Fruit fly (Drosophila melanogaster) whole organism, wandering third instar larva: ENCODE measurements around the gene CG4467.
A peak's percentile ranks its signal among the peaks of the same experiment; 100 is the strongest.

Experiments
- Abd-B ChIP-seq: fragments of >200 bp; optimal IDR thresholded peaks from 2 replicates; lab custom pipeline; 2017; ENCODE audit warnings: missing biosample characterization, missing genetic modification characterization
- CG32264 ChIP-seq: fragments of 200-800 bp; sonication (Bioruptor generic); optimal IDR thresholded peaks from 2 replicates; lab custom pipeline; 2016; ENCODE audit warnings: missing biosample characterization, missing genetic modification characterization
- CG9705 ChIP-seq: fragments of 200-800 bp; sonication (Bioruptor generic); optimal IDR thresholded peaks from 2 replicates; lab custom pipeline; 2018; ENCODE audit warnings: missing biosample characterization, mild to moderate bottlenecking, missing genetic modification characterization
- CrebA ChIP-seq: fragments of 200-800 bp; sonication (Bioruptor generic); optimal IDR thresholded peaks from 2 replicates; lab custom pipeline; 2016; ENCODE audit warnings: missing biosample characterization, mild to moderate bottlenecking, missing genetic modification characterization, borderline replicate concordance
- Dfd ChIP-seq: fragments of >200 bp; optimal IDR thresholded peaks from 2 replicates; lab custom pipeline; 2017; ENCODE audit warnings: missing biosample characterization, missing genetic modification characterization
- Dif ChIP-seq: fragments of 200-275, 200-300 bp; sonication (Bioruptor generic); optimal IDR thresholded peaks from 2 replicates; lab custom pipeline; 2018; ENCODE audit warnings: missing biosample characterization, missing genetic modification characterization; ENCODE audit not compliant: partially characterized antibody
- GATAd ChIP-seq: sonication (Bioruptor generic); optimal IDR thresholded peaks from 2 replicates; lab custom pipeline; 2016; ENCODE audit warnings: missing biosample characterization, missing genetic modification characterization
- HLH106 ChIP-seq: fragments of 200-800 bp; optimal IDR thresholded peaks from 3 replicates; lab custom pipeline; 2019; ENCODE audit warnings: missing biosample characterization, mild to moderate bottlenecking, missing genetic modification characterization, moderate library complexity
- Hnf4 ChIP-seq: fragments of 200-800 bp; sonication (Bioruptor generic); optimal IDR thresholded peaks from 2 replicates; lab custom pipeline; 2016; ENCODE audit warnings: missing biosample characterization, mild to moderate bottlenecking, missing genetic modification characterization
- Hr78 ChIP-seq: fragments of >200 bp; optimal IDR thresholded peaks from 2 replicates; lab custom pipeline; 2017; ENCODE audit warnings: missing biosample characterization, missing genetic modification characterization
- Hr83 ChIP-seq: fragments of 200-300 bp; sonication (Bioruptor generic); optimal IDR thresholded peaks from 2 replicates; lab custom pipeline; 2016; ENCODE audit warnings: missing biosample characterization, mild to moderate bottlenecking, missing genetic modification characterization, moderate library complexity; ENCODE audit not compliant: poor library complexity, severe bottlenecking
- Jra ChIP-seq: sonication (Bioruptor generic); optimal IDR thresholded peaks from 2 replicates; lab custom pipeline; 2016; ENCODE audit warnings: missing biosample characterization, missing genetic modification characterization
- Mio ChIP-seq: sonication (Bioruptor generic); optimal IDR thresholded peaks from 2 replicates; lab custom pipeline; 2016; ENCODE audit warnings: missing biosample characterization, missing genetic modification characterization
- Myc ChIP-seq: fragments of >200 bp; optimal IDR thresholded peaks from 2 replicates; lab custom pipeline; 2017
- N ChIP-seq: fragments of >200 bp; optimal IDR thresholded peaks from 2 replicates; lab custom pipeline; 2018; ENCODE audit warnings: missing biosample characterization, missing external identifiers, missing genetic modification characterization
- OdsH ChIP-seq: fragments of 200-800 bp; sonication (Bioruptor generic); optimal IDR thresholded peaks from 2 replicates; lab custom pipeline; 2016; ENCODE audit warnings: missing biosample characterization, mild to moderate bottlenecking, missing genetic modification characterization
- Rel ChIP-seq, 2 experiments: fragments of 200-800 bp; sonication (Bioruptor generic) in 1 of 2; optimal IDR thresholded peaks; 2 replicates in 1 of 2; 3 replicates in 1 of 2; lab custom pipeline; 2016 to 2019; ENCODE audit warnings: mild to moderate bottlenecking in 2 of 2, missing biosample characterization in 2 of 2, missing genetic modification characterization in 2 of 2, moderate library complexity in 1 of 2
- Sp1 ChIP-seq: fragments of 200-800 bp; sonication (Bioruptor generic); optimal IDR thresholded peaks from 3 replicates; lab custom pipeline; 2019; ENCODE audit warnings: missing biosample characterization, mild to moderate bottlenecking, missing genetic modification characterization, moderate library complexity
- Vsx2 ChIP-seq: fragments of 200-300, 225-300 bp; sonication (Bioruptor generic); optimal IDR thresholded peaks from 2 replicates; lab custom pipeline; 2018; ENCODE audit warnings: missing biosample characterization, missing genetic modification characterization; ENCODE audit not compliant: partially characterized antibody
- br ChIP-seq: fragments of 200-800 bp; sonication (Bioruptor generic); optimal IDR thresholded peaks from 2 replicates; lab custom pipeline; 2016; ENCODE audit warnings: missing biosample characterization, missing genetic modification characterization
- brk ChIP-seq: fragments of 200-800 bp; sonication (Bioruptor generic); optimal IDR thresholded peaks from 2 replicates; lab custom pipeline; 2016; ENCODE audit warnings: missing biosample characterization, mild to moderate bottlenecking, missing genetic modification characterization
- dl ChIP-seq, 2 experiments: fragments of 175-275, 200-275 bp in 1 of 2; fragments of 200-275 bp in 1 of 2; sonication (Bioruptor generic); optimal IDR thresholded peaks; lab custom pipeline; 2018; ENCODE audit warnings: mild to moderate bottlenecking in 2 of 2, missing biosample characterization in 2 of 2, missing genetic modification characterization in 2 of 2, moderate library complexity in 2 of 2; ENCODE audit not compliant: partially characterized antibody in 2 of 2, insufficient read depth in 1 of 2
- dmrt93B ChIP-seq: fragments of 200-800 bp; sonication (Bioruptor generic); optimal IDR thresholded peaks from 2 replicates; lab custom pipeline; 2018; ENCODE audit warnings: missing biosample characterization, mild to moderate bottlenecking, missing genetic modification characterization
- dsf ChIP-seq: sonication (Bioruptor generic); optimal IDR thresholded peaks from 2 replicates; lab custom pipeline; 2016; ENCODE audit warnings: missing biosample characterization, missing genetic modification characterization, borderline replicate concordance
- ey ChIP-seq: fragments of 200-800 bp; sonication (Bioruptor generic); optimal IDR thresholded peaks from 2 replicates; lab custom pipeline; 2016; ENCODE audit warnings: missing biosample characterization, missing genetic modification characterization
- foxo ChIP-seq, 2 experiments: fragments of 200-800 bp; sonication (Bioruptor generic); optimal IDR thresholded peaks; 2 replicates in 1 of 2; 3 replicates in 1 of 2; lab custom pipeline; 2016 to 2017; ENCODE audit warnings: missing biosample characterization in 2 of 2, missing genetic modification characterization in 2 of 2
- fru ChIP-seq: fragments of 200-800 bp; sonication (Bioruptor generic); optimal IDR thresholded peaks from 3 replicates; lab custom pipeline; 2016; ENCODE audit warnings: missing biosample characterization, mild to moderate bottlenecking, missing genetic modification characterization
- h ChIP-seq: fragments of 200-800 bp; sonication (Bioruptor generic); optimal IDR thresholded peaks from 3 replicates; lab custom pipeline; 2016; ENCODE audit warnings: missing biosample characterization, mild to moderate bottlenecking, missing genetic modification characterization
- jim ChIP-seq: fragments of 175-275, 200-325 bp; sonication (Bioruptor generic); optimal IDR thresholded peaks from 2 replicates; lab custom pipeline; 2016; ENCODE audit warnings: missing biosample characterization, mild to moderate bottlenecking, missing genetic modification characterization
- lola ChIP-seq: fragments of >200 bp; optimal IDR thresholded peaks from 2 replicates; lab custom pipeline; 2017; ENCODE audit warnings: missing biosample characterization, missing genetic modification characterization
- pan ChIP-seq: fragments of >200 bp; optimal IDR thresholded peaks from 2 replicates; lab custom pipeline; 2017
- psq ChIP-seq: fragments of 200-800 bp; sonication (Bioruptor generic); optimal IDR thresholded peaks from 3 replicates; lab custom pipeline; 2017; ENCODE audit warnings: missing biosample characterization, mild to moderate bottlenecking, missing genetic modification characterization, moderate library complexity
- rgr ChIP-seq: fragments of 200-800 bp; sonication (Bioruptor generic); optimal IDR thresholded peaks from 3 replicates; lab custom pipeline; 2016; ENCODE audit warnings: missing biosample characterization, mild to moderate bottlenecking, missing genetic modification characterization
- sage ChIP-seq: fragments of 200-800 bp; sonication (Bioruptor generic); optimal IDR thresholded peaks from 2 replicates; lab custom pipeline; 2016; ENCODE audit warnings: missing biosample characterization, mild to moderate bottlenecking, missing genetic modification characterization
- sv ChIP-seq: fragments of 200-800 bp; sonication (Bioruptor generic); optimal IDR thresholded peaks from 3 replicates; lab custom pipeline; 2016; ENCODE audit warnings: missing biosample characterization, missing genetic modification characterization
- tai ChIP-seq: sonication (Bioruptor generic); optimal IDR thresholded peaks from 2 replicates; lab custom pipeline; 2016; ENCODE audit warnings: missing biosample characterization, missing genetic modification characterization
- usp ChIP-seq: fragments of >200 bp; optimal IDR thresholded peaks from 2 replicates; lab custom pipeline; 2017; ENCODE audit warnings: missing biosample characterization, missing genetic modification characterization
- woc ChIP-seq: sonication (Bioruptor generic); optimal IDR thresholded peaks from 2 replicates; lab custom pipeline; 2016; ENCODE audit warnings: missing biosample characterization, mild to moderate bottlenecking, missing genetic modification characterization

CG4467 gene

DNA sequence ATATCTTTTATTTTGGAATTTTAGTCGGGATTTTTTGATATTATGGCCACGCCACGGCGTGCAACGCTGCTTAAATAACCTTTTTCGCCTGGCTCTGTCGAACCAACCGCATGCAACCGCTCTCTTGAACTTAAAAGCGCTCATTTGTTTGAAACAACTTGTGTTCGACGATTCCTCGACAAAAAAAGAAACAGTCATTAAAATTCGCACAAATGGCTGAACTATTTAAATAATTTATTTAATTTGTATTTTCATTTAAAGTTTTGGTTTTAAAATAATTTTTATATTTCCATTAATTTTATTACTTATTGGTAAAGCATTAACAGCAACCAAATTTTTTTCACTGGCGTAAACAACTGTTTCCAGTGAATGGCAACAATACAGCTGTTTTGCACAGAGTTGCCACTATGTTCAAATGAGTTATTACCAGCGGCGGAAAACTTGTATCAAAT, 32.1 kb upstream of the CG4467 start, which contains the start of the genes orb and Cdc16:
Gene orb, minus strand, starts transcription at position 51 of the 452 bp plus-strand sequence.
Gene Cdc16, plus strand, starts transcription at position 396 of the 452 bp plus-strand sequence.
- TF ChIP-seq CrebA = no peak
- TF ChIP-seq Dif = no peak
- peak; percentile 85 for TF ChIP-seq fru (GFP tag; lab: Kevin White, UChicago)
- no peak for TF ChIP-seq usp (GFP tag; lab: Kevin White, UChicago)
- no peak for TF ChIP-seq brk
- TF ChIP-seq sv (GFP tag; lab: Kevin White, UChicago) = peak; percentile 83
- no peak for TF ChIP-seq Hr78 (GFP tag; lab: Kevin White, UChicago)
- TF ChIP-seq CG9705 = peak; percentile 80
- peak; percentile 37 for TF ChIP-seq GATAd (GFP tag; lab: Kevin White, UChicago)
- TF ChIP-seq tai (GFP tag; lab: Kevin White, UChicago) = no peak
- TF ChIP-seq dsf (GFP tag; lab: Kevin White, UChicago) = peak; percentile 64
- TF ChIP-seq Rel (GFP tag; optimal IDR thresholded peaks at IDR 0.05; lab: Kevin White, UChicago) = peak; percentile 71
- TF ChIP-seq Rel (tag; optimal IDR thresholded peaks at IDR 0.05; lab: Kevin White, UChicago) = no peak
- peak; percentile 87 for TF ChIP-seq Sp1 (GFP tag; lab: Kevin White, UChicago)
- peak; percentile 92 for TF ChIP-seq rgr (GFP tag; lab: Kevin White, UChicago)
- peak; percentile 95 for TF ChIP-seq Hr83
- peak in 1 of 2 experiments; percentile 93 for TF ChIP-seq foxo (GFP tag; optimal IDR thresholded peaks at IDR 0.05; lab: Kevin White, UChicago)
- no peak for TF ChIP-seq br (GFP tag; lab: Kevin White, UChicago)
- TF ChIP-seq lola = no peak
- peak; percentile 83 for TF ChIP-seq OdsH (GFP tag; lab: Kevin White, UChicago)
- TF ChIP-seq dl (GFP tag; optimal IDR thresholded peaks at IDR 0.05; lab: Kevin White, UChicago; ENCODE audit: insufficient read depth in 1 of 2, partially characterized antibody in 2 of 2) = no peak
- TF ChIP-seq Mio (GFP tag; lab: Kevin White, UChicago) = no peak
- peak; percentile 70 for TF ChIP-seq dmrt93B (GFP tag; lab: Kevin White, UChicago)
- peak; percentile 1 for TF ChIP-seq CG32264
- peak; percentile 79 for TF ChIP-seq ey
- no peak for TF ChIP-seq Vsx2 (GFP tag; lab: Kevin White, UChicago)
- TF ChIP-seq psq (GFP tag; lab: Kevin White, UChicago) = peak; percentile 82
- TF ChIP-seq jim = peak; percentile 47
- no peak for TF ChIP-seq Abd-B (GFP tag; lab: Kevin White, UChicago)
- peak; percentile 76 for TF ChIP-seq Jra (GFP tag; lab: Kevin White, UChicago)
- TF ChIP-seq N (GFP tag; lab: Kevin White, UChicago) = no peak
- no peak for TF ChIP-seq woc (GFP tag; lab: Kevin White, UChicago)
- TF ChIP-seq sage (GFP tag; lab: Kevin White, UChicago) = no peak
- no peak for TF ChIP-seq Myc
- no peak for TF ChIP-seq pan (lab: Kevin White, UChicago)
- peak; percentile 88 for TF ChIP-seq h
- TF ChIP-seq Dfd (GFP tag; lab: Kevin White, UChicago) = no peak
- peak; percentile 91 for TF ChIP-seq HLH106 (tag; lab: Kevin White, UChicago)
- no peak for TF ChIP-seq Hnf4 (GFP tag; lab: Kevin White, UChicago)

DNA sequence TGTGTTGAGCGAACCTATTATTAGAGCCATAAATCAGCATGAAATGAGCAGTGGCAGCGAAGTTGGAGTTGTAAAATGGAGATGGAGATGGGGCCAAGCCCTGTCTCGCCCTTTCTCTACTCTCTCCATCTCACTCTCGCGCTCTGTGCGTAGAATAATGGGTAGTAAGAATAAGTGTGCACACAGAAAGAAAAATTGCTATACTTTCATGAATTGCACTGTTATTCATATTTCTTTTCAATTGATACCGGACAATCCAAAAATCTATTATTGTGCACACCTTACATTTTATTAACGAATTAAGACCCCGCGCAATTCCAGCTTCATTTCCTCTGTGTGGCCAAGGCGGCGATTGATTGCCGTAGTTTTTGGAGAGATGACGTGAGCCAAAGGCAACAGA, 31.1 kb upstream of the CG4467 start:
- TF ChIP-seq Hr83 (no peak), rgr (GFP tag; lab: Kevin White, UChicago) (no peak), Rel (GFP tag; optimal IDR thresholded peaks at IDR 0.05; lab: Kevin White, UChicago) (no peak), Rel (tag; optimal IDR thresholded peaks at IDR 0.05; lab: Kevin White, UChicago) (no peak), brk (no peak), jim (no peak)
